Worm (Caenorhabditis elegans) whole organism, L4 larva: ENCODE results near the gene C06A8.8.

Experiments used
- R02D3.7 ChIP-seq: fragments of 150-350 bp; sonication (generic microtip); optimal IDR thresholded peaks from 3 replicates; lab custom pipeline; 2014; ENCODE audit warnings: missing biosample characterization, missing genetic modification characterization
- ceh-28 ChIP-seq: fragments of 150-350 bp; optimal IDR thresholded peaks from 2 replicates; lab custom pipeline; 2014; ENCODE audit warnings: missing biosample characterization, missing genetic modification reagents, missing genetic modification characterization
- ceh-62 ChIP-seq: sonication (generic microtip); optimal IDR thresholded peaks from 2 replicates; lab custom pipeline; 2017; ENCODE audit warnings: missing biosample characterization, missing genetic modification characterization
- daf-12 ChIP-seq: fragments of 150-350 bp; optimal IDR thresholded peaks from 2 replicates; lab custom pipeline; 2014; ENCODE audit warnings: missing biosample characterization, missing genetic modification reagents, missing genetic modification characterization
- egl-27 ChIP-seq: sonication (generic microtip); optimal IDR thresholded peaks from 3 replicates; lab custom pipeline; 2017; ENCODE audit warnings: missing biosample characterization, missing genetic modification reagents, missing genetic modification characterization
- fkh-10 ChIP-seq: fragments of 150-350 bp; optimal IDR thresholded peaks from 2 replicates; lab custom pipeline; 2014; ENCODE audit warnings: missing biosample characterization, missing genetic modification reagents, missing genetic modification characterization
- jun-1 ChIP-seq: fragments of 150-350 bp; optimal IDR thresholded peaks from 2 replicates; lab custom pipeline; 2014; ENCODE audit warnings: missing biosample characterization, missing genetic modification reagents, missing genetic modification characterization
- nhr-11 ChIP-seq: fragments of 150-350 bp; optimal IDR thresholded peaks from 2 replicates; lab custom pipeline; 2014; ENCODE audit warnings: missing biosample characterization, missing genetic modification characterization
- nhr-25 ChIP-seq: sonication (generic microtip); optimal IDR thresholded peaks from 2 replicates; lab custom pipeline; 2017; ENCODE audit warnings: missing genetic modification characterization, mild to moderate bottlenecking, missing compliant biosample characterization, antibody characterized with exemption, moderate library complexity, borderline replicate concordance; ENCODE audit not compliant: insufficient read depth
- pha-4 ChIP-seq, 2 experiments: fragments of 150-350 bp in 1 of 2; fragments of 200-800 bp in 1 of 2; sonication (Bioruptor generic) in 1 of 2; IDR thresholded peaks in 1 of 2; optimal IDR thresholded peaks in 1 of 2; 2 replicates each; pipeline versions ENCODE4 v1.3.6 to Lab custom; 2014 to 2022; ENCODE audit warnings: missing genetic modification characterization in 2 of 2, missing genetic modification reagents in 2 of 2, missing biosample characterization in 1 of 2, missing compliant biosample characterization in 1 of 2
- unc-39 ChIP-seq: sonication (generic microtip); optimal IDR thresholded peaks from 2 replicates; lab custom pipeline; 2017; ENCODE audit warnings: missing biosample characterization, missing genetic modification characterization
- zfp-2 ChIP-seq: sonication (generic microtip); optimal IDR thresholded peaks from 2 replicates; lab custom pipeline; 2016; ENCODE audit warnings: mild to moderate bottlenecking, missing genetic modification characterization, missing compliant biosample characterization
- ztf-11 ChIP-seq: fragments of 150-350 bp; optimal IDR thresholded peaks from 2 replicates; lab custom pipeline; 2014; ENCODE audit warnings: missing biosample characterization, missing genetic modification characterization

DNA sequence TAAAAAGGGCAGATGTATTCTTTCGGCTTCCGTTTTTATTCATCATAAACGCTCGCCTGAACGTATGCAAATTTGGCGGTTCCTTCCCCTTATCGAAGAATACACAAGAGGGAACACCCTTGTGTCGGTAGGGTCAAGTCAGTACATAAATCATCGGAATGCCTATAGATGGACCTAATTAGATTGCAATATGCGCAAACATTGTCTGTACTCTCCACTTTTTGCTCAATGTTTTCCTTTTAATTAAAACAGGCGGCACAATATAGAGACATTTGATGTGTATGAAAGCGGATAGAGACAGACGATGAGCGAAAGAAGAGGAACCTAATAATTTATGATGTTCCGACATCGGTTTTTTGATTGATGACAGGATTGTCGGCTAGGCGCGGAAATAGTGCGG, 42.4 kb upstream of the C06A8.8 start:
- no peak for TF ChIP-seq R02D3.7
- no peak for TF ChIP-seq zfp-2 (tag; lab: Kevin White, UChicago)
- no peak for TF ChIP-seq ceh-28 (tag; lab: Kevin White, UChicago)
- TF ChIP-seq fkh-10 (GFP tag; lab: Kevin White, UChicago), result no peak
- no peak for TF ChIP-seq jun-1 (tag; lab: Kevin White, UChicago)
- TF ChIP-seq daf-12 (tag; lab: Kevin White, UChicago), result no peak
- no peak for TF ChIP-seq nhr-25 (tag; lab: Kevin White, UChicago)
- no peak for TF ChIP-seq nhr-11 (tag; lab: Kevin White, UChicago)
- no peak for TF ChIP-seq ztf-11 (tag; lab: Kevin White, UChicago)
- no peak for TF ChIP-seq ceh-62 (tag; lab: Kevin White, UChicago)
- no peak for TF ChIP-seq egl-27 (tag; lab: Kevin White, UChicago)
- TF ChIP-seq pha-4 (GFP tag; IDR thresholded peaks at IDR 0.05; lab: Robert Waterston, UW), result no peak
- no peak for TF ChIP-seq pha-4 (tag; optimal IDR thresholded peaks at IDR 0.05; lab: Kevin White, UChicago)
- no peak for TF ChIP-seq unc-39 (tag; lab: Kevin White, UChicago)
